Worm (Caenorhabditis elegans): ENCODE data around the gene W06G6.20.

ce11 chrV:16600623-16601022 lies 47.5 kb downstream of the W06G6.20 start, which contains the start of gene T03E6.9:
- TF ChIP-seq elt-2 (tag; optimal IDR thresholded peaks at IDR 0.05) (no peak), sox-4 (tag; optimal IDR thresholded peaks at IDR 0.05) (no peak), rnt-1 (tag; optimal IDR thresholded peaks at IDR 0.05) (no peak), odd-2 (tag; optimal IDR thresholded peaks at IDR 0.05) (no peak), nfya-1 (tag; optimal IDR thresholded peaks at IDR 0.05) (no peak), unc-3 (GFP tag; conservative IDR thresholded peaks at IDR 0.05) (no peak), unc-3 (tag; optimal IDR thresholded peaks at IDR 0.05) (no peak), C08G9.2 (tag; optimal IDR thresholded peaks at IDR 0.05) (no peak), lim-6 (tag; optimal IDR thresholded peaks at IDR 0.05) (no peak), pax-1 (tag; optimal IDR thresholded peaks at IDR 0.05) (no peak), ceh-24 (tag; optimal IDR thresholded peaks at IDR 0.05) (no peak), ceh-14 (tag; optimal IDR thresholded peaks at IDR 0.05) (no peak), ama-1 (optimal IDR thresholded peaks at IDR 0.05) (no peak)
